Worm (Caenorhabditis elegans) whole organism, L3 larva: ENCODE measurements around the gene acs-18.

Experiments used
- R02D3.7 ChIP-seq: fragments of 150-350 bp; optimal IDR thresholded peaks from 2 replicates; lab custom pipeline; 2014; ENCODE audit warnings: missing biosample characterization, missing genetic modification characterization
- ZK546.5 ChIP-seq: sonication (generic microtip); optimal IDR thresholded peaks from 2 replicates; lab custom pipeline; 2017; ENCODE audit warnings: missing biosample characterization, missing genetic modification characterization
- aly-2 ChIP-seq: fragments of 150-350 bp; optimal IDR thresholded peaks from 2 replicates; lab custom pipeline; 2014; ENCODE audit warnings: missing biosample characterization, missing genetic modification characterization
- ama-1 ChIP-seq: fragments of 150-350 bp; optimal IDR thresholded peaks from 2 replicates; lab custom pipeline; 2018
- ceh-16 ChIP-seq: sonication (generic microtip); optimal IDR thresholded peaks from 2 replicates; lab custom pipeline; 2017; ENCODE audit warnings: missing biosample characterization, missing genetic modification characterization
- ceh-28 ChIP-seq: fragments of 150-350 bp; optimal IDR thresholded peaks from 2 replicates; lab custom pipeline; 2014; ENCODE audit warnings: missing biosample characterization, missing genetic modification reagents, missing genetic modification characterization
- ceh-82 ChIP-seq: fragments of 150-350 bp; optimal IDR thresholded peaks from 2 replicates; lab custom pipeline; 2014; ENCODE audit warnings: missing biosample characterization, missing genetic modification characterization
- ceh-9 ChIP-seq: sonication (generic microtip); optimal IDR thresholded peaks from 2 replicates; lab custom pipeline; 2018; ENCODE audit warnings: missing biosample characterization, missing genetic modification characterization
- daf-12 ChIP-seq: fragments of 150-350 bp; optimal IDR thresholded peaks from 2 replicates; lab custom pipeline; 2014; ENCODE audit warnings: missing biosample characterization, missing genetic modification reagents, missing genetic modification characterization
- egl-27 ChIP-seq: sonication (generic microtip); optimal IDR thresholded peaks from 4 replicates; lab custom pipeline; 2017; ENCODE audit warnings: missing biosample characterization, missing genetic modification reagents, missing genetic modification characterization
- elt-2 ChIP-seq: sonication (generic microtip); optimal IDR thresholded peaks from 2 replicates; lab custom pipeline; 2016; ENCODE audit warnings: missing genetic modification reagents, mild to moderate bottlenecking, missing genetic modification characterization, missing compliant biosample characterization
- eor-1 ChIP-seq, 2 experiments: fragments of 150-350 bp; optimal IDR thresholded peaks; 2 replicates each; lab custom pipeline; 2014 to 2018; ENCODE audit warnings: missing biosample characterization in 2 of 2, missing genetic modification characterization in 2 of 2
- fkh-10 ChIP-seq: sonication (generic microtip); optimal IDR thresholded peaks from 2 replicates; lab custom pipeline; 2017; ENCODE audit warnings: missing biosample characterization, missing genetic modification reagents, missing genetic modification characterization
- fkh-2 ChIP-seq: fragments of 150-350 bp; optimal IDR thresholded peaks from 2 replicates; lab custom pipeline; 2014; ENCODE audit warnings: missing biosample characterization, missing genetic modification reagents, missing genetic modification characterization
- fos-1 ChIP-seq: fragments of 150-350 bp; optimal IDR thresholded peaks from 2 replicates; lab custom pipeline; 2014; ENCODE audit warnings: missing biosample characterization, missing genetic modification characterization
- jun-1 ChIP-seq: fragments of 150-350 bp; optimal IDR thresholded peaks from 2 replicates; lab custom pipeline; 2014; ENCODE audit warnings: missing biosample characterization, missing genetic modification reagents, missing genetic modification characterization
- lin-39 ChIP-seq: fragments of 150-350 bp; optimal IDR thresholded peaks from 2 replicates; lab custom pipeline; 2018; ENCODE audit warnings: missing biosample characterization, missing genetic modification reagents, missing genetic modification characterization
- lsy-12 ChIP-seq: sonication (generic microtip); optimal IDR thresholded peaks from 2 replicates; lab custom pipeline; 2016; ENCODE audit warnings: mild to moderate bottlenecking, missing genetic modification characterization, missing compliant biosample characterization
- mdl-1 ChIP-seq: fragments of 150-350 bp; optimal IDR thresholded peaks from 2 replicates; lab custom pipeline; 2014; ENCODE audit warnings: missing biosample characterization, missing genetic modification characterization
- nfya-1 ChIP-seq: sonication (generic microtip); optimal IDR thresholded peaks from 2 replicates; lab custom pipeline; 2017; ENCODE audit warnings: missing genetic modification characterization, mild to moderate bottlenecking, missing compliant biosample characterization, antibody characterized with exemption, moderate library complexity; ENCODE audit not compliant: insufficient read depth
- nhr-11 ChIP-seq: fragments of 150-350 bp; optimal IDR thresholded peaks from 2 replicates; lab custom pipeline; 2014; ENCODE audit warnings: missing biosample characterization, missing genetic modification characterization
- nhr-23 ChIP-seq: fragments of 150-350 bp; optimal IDR thresholded peaks from 2 replicates; lab custom pipeline; 2014; ENCODE audit warnings: missing biosample characterization, missing genetic modification reagents, missing genetic modification characterization
- nhr-237 ChIP-seq: fragments of 150-350 bp; optimal IDR thresholded peaks from 2 replicates; lab custom pipeline; 2014; ENCODE audit warnings: missing biosample characterization, missing genetic modification characterization
- nhr-25 ChIP-seq: sonication (generic microtip); optimal IDR thresholded peaks from 2 replicates; lab custom pipeline; 2017; ENCODE audit warnings: missing biosample characterization, missing genetic modification characterization
- nhr-28 ChIP-seq: fragments of 150-350 bp; optimal IDR thresholded peaks from 2 replicates; lab custom pipeline; 2014; ENCODE audit warnings: missing biosample characterization, missing genetic modification characterization
- nhr-43 ChIP-seq: sonication (generic microtip); optimal IDR thresholded peaks from 2 replicates; lab custom pipeline; 2016; ENCODE audit warnings: mild to moderate bottlenecking, missing genetic modification characterization, missing compliant biosample characterization; ENCODE audit not compliant: poor library complexity, severe bottlenecking
- nhr-76 ChIP-seq: fragments of 150-350 bp; sonication (generic microtip); optimal IDR thresholded peaks from 5 replicates; lab custom pipeline; 2014; ENCODE audit warnings: missing biosample characterization, missing genetic modification characterization
- pha-4 ChIP-seq: fragments of 150-350 bp; optimal IDR thresholded peaks from 2 replicates; lab custom pipeline; 2014; ENCODE audit warnings: missing biosample characterization, missing genetic modification reagents, missing genetic modification characterization
- pqm-1 ChIP-seq: fragments of 150-350 bp; optimal IDR thresholded peaks from 2 replicates; lab custom pipeline; 2017; ENCODE audit warnings: missing biosample characterization, missing genetic modification characterization, inconsistent platforms
- sea-2 ChIP-seq: fragments of 150-350 bp; sonication (generic microtip); optimal IDR thresholded peaks from 4 replicates; lab custom pipeline; 2014; ENCODE audit warnings: missing biosample characterization, missing genetic modification reagents, missing genetic modification characterization
- skn-1 ChIP-seq: fragments of 150-350 bp; optimal IDR thresholded peaks from 2 replicates; lab custom pipeline; 2014; ENCODE audit warnings: missing biosample characterization, missing genetic modification characterization
- snpc-4 ChIP-seq: fragments of 150-350 bp; optimal IDR thresholded peaks from 2 replicates; lab custom pipeline; 2014; ENCODE audit warnings: missing biosample characterization, missing genetic modification characterization
- tbx-2 ChIP-seq: sonication (generic microtip); optimal IDR thresholded peaks from 2 replicates; lab custom pipeline; 2016; ENCODE audit warnings: mild to moderate bottlenecking, missing genetic modification characterization, missing compliant biosample characterization
- zag-1 ChIP-seq: fragments of 150-350 bp; optimal IDR thresholded peaks from 2 replicates; lab custom pipeline; 2014; ENCODE audit warnings: missing biosample characterization, missing genetic modification characterization
- ztf-11 ChIP-seq: fragments of 150-350 bp; optimal IDR thresholded peaks from 2 replicates; lab custom pipeline; 2014; ENCODE audit warnings: missing biosample characterization, missing genetic modification characterization

The acs-18 gene

DNA sequence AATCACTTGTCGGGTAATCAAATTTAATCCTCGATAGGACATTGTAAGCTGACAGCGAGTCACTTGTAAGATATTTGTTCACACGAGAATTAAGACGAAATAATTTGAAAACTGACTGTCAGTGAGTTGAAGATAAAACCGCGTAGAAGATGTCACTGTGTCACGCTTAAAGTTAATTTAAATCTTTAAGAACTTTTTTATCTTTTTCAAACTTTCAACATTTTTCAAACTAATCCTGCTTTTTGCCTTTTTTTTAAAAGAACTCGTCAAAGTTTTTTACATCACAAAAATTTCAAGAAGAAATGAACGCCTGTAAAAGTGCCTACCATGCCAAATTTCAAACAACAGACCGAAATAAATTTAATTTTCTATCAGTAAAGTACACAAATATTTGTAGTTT lies at the start of gene acs-18:
acs-18 (minus strand) TSS at position 101 of the 400 bp plus-strand sequence.
- TF ChIP-seq elt-2 (tag; lab: Kevin White, UChicago) (no peak), pha-4 (no peak), ztf-11 (tag; lab: Kevin White, UChicago) (no peak), skn-1 (tag; lab: Kevin White, UChicago) (no peak), nhr-11 (tag; lab: Kevin White, UChicago) (no peak), fos-1 (no peak), sea-2 (no peak), fkh-10 (GFP tag; lab: Kevin White, UChicago) (no peak), tbx-2 (tag; lab: Kevin White, UChicago) (no peak), nhr-23 (tag; lab: Kevin White, UChicago) (no peak), pqm-1 (tag; lab: Kevin White, UChicago) (no peak), aly-2 (tag; lab: Kevin White, UChicago) (no peak), snpc-4 (no peak), ceh-16 (no peak), egl-27 (tag; lab: Kevin White, UChicago) (no peak)

DNA sequence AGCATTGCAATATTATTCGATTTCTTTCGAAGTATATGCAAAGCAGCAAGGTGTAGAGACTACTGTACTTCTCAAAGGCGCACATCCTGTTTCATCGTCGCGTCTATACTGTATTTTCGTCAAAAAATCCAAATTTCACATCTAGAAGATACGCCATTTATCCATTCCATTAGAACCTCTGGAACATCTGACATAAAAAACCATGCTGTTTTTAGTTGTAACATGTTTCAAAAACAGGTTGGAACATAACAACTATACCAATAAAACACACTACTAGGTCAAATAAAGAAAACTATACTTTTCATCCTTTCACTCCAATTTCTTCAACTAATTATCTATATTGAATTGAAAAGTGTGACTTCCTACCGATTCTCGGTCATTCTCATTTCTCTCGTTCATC lies 46.9 kb upstream of the acs-18 start, which contains the start of gene ugt-59:
ugt-59 (plus strand) TSS at position 301 of the 400 bp plus-strand sequence.
- TF ChIP-seq nfya-1 (tag; lab: Kevin White, UChicago) (no peak), ZK546.5 (tag; lab: Kevin White, UChicago) (no peak), ceh-9 (tag; lab: Kevin White, UChicago) (no peak), lsy-12 (no peak), mdl-1 (tag; lab: Kevin White, UChicago) (no peak), daf-12 (tag; lab: Kevin White, UChicago) (no peak), tbx-2 (tag; lab: Kevin White, UChicago) (no peak), ztf-11 (tag; lab: Kevin White, UChicago) (no peak), sea-2 (no peak), jun-1 (tag; lab: Kevin White, UChicago) (no peak), zag-1 (no peak)
- TF ChIP-seq, all 47 proteins: peak for 0

DNA sequence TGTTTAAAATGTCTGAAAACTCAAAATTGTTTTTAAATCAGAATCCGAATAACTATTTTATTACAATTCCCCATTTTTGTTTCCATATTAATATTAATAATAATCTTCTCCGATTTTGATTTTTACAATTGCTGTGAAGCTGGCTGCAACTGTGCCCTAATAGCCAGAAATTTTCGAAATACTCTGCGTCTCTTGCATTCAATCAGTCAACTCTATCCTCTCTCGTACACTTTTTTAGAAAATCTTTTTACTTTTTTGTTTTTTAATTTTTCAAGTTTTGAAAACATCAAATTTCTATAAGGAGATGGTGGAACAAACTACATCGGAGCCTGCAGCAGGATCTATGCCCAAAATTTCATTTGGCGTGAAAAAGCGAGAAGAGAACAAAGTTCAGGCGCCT lies 44.4 kb upstream of the acs-18 start, which contains the start of gene gkow-1:
gkow-1 (plus strand) TSS at position 301 of the 400 bp plus-strand sequence.
- TF ChIP-seq nhr-28 = no peak
- TF ChIP-seq nfya-1 (tag; lab: Kevin White, UChicago) = no peak
- TF ChIP-seq ama-1 (lab: Kevin White, UChicago) = no peak
- TF ChIP-seq eor-1 (tag; optimal IDR thresholded peaks at IDR 0.05; lab: Kevin White, UChicago) = no peak
- TF ChIP-seq fos-1 = no peak
- no peak for TF ChIP-seq R02D3.7
- TF ChIP-seq snpc-4 = no peak
- TF ChIP-seq lin-39 (tag; lab: Kevin White, UChicago) = no peak
- no peak for TF ChIP-seq pha-4
- no peak for TF ChIP-seq ceh-9 (tag; lab: Kevin White, UChicago)

DNA sequence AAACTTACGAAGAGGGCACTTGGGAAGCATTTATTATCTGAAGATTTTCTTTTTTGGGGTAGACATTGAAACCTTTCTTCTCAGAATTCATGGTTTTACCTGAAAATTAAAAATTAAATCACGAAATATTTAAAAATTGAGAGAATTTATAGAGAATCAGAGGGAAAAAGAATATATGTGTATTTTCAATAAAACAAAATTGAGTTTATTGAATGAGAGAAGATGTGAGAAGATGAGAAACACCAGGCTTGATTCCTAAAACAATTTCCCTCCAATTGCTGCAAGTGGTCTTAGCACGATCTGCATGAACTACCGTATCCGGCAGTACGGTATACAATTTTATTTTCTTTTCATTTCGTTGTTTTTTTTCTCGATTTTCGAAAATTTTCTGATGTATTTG lies 43.6 kb upstream of the acs-18 start, which contains the start of gene R11A8.1:
R11A8.1 (minus strand) TSS at position 101 of the 400 bp plus-strand sequence.
- no peak for TF ChIP-seq nhr-11 (tag; lab: Kevin White, UChicago)
- TF ChIP-seq nhr-25 (tag; lab: Kevin White, UChicago) = no peak
- TF ChIP-seq jun-1 (tag; lab: Kevin White, UChicago) = no peak
- no peak for TF ChIP-seq daf-12 (tag; lab: Kevin White, UChicago)
- TF ChIP-seq ceh-82 (tag; lab: Kevin White, UChicago) = no peak
- TF ChIP-seq eor-1 (tag; optimal IDR thresholded peaks at IDR 0.05; lab: Kevin White, UChicago) = no peak
- no peak for TF ChIP-seq ceh-28
- TF ChIP-seq ZK546.5 (tag; lab: Kevin White, UChicago) = no peak
- no peak for TF ChIP-seq elt-2 (tag; lab: Kevin White, UChicago)
- no peak for TF ChIP-seq nhr-76
- TF ChIP-seq skn-1 (tag; lab: Kevin White, UChicago) = no peak
- TF ChIP-seq ceh-16 = no peak
- no peak for TF ChIP-seq snpc-4
- no peak for TF ChIP-seq nhr-43
- TF ChIP-seq fkh-2 (tag; lab: Kevin White, UChicago) = no peak
- no peak for TF ChIP-seq nhr-237 (tag; lab: Kevin White, UChicago)

DNA sequence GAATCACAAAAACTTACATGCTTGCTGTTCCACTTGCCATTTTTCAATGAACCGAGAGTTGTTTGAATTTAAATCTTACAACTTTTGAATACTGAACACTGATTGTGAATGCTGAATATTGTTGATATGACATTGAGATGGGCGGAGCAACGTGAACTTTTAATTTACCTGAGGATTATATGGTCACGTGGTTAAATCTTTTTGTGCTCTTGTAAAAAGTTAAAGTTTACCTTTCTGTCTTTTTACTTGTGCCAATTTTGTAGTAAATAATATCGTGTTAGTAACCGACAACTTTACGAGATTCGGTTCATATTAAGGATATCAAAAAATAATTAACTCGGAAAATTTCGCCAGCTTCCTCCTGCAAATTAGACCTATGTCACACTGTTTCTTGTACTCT lies 38.8 kb upstream of the acs-18 start, which contains the start of gene Y43C5B.2:
Y43C5B.2 (minus strand) TSS at position 101 of the 400 bp plus-strand sequence.
- TF ChIP-seq ceh-28 = no peak
